Fruit fly (Drosophila melanogaster): ENCODE results near the gene CG11313.
A peak's percentile ranks its signal among the peaks of the same experiment; 100 is the strongest.

The CG11313 gene

dm6 chr3R:30734576-30734975, 3.6 kb upstream of the CG11313 start (continued):
- TF ChIP-seq CG4854 (GFP tag; optimal IDR thresholded peaks at IDR 0.05) (no peak), Bteb2 (GFP tag; optimal IDR thresholded peaks at IDR 0.05) (no peak), run (tag; optimal IDR thresholded peaks at IDR 0.05) (no peak), H15 (GFP tag; IDR thresholded peaks at IDR 0.05) (no peak), toy (GFP tag; IDR thresholded peaks at IDR 0.05) (no peak), br (optimal IDR thresholded peaks at IDR 0.05) (no peak), ara (GFP tag; IDR thresholded peaks at IDR 0.05) (peak; percentile 56; the same call in 1 of the 2 replicates), chn (GFP tag; optimal IDR thresholded peaks at IDR 0.05) (no peak), Gsc (GFP tag; IDR thresholded peaks at IDR 0.05) (no peak), Gug (GFP tag; IDR thresholded peaks at IDR 0.05) (0 out of 4 replicates have a peak, but pooled peaks have one; percentile 15), D (optimal IDR thresholded peaks at IDR 0.05) (no peak), D (GFP tag; optimal IDR thresholded peaks at IDR 0.05) (peak; percentile 50), kay (GFP tag; optimal IDR thresholded peaks at IDR 0.05) (no peak), sens-2 (GFP tag; IDR thresholded peaks at IDR 0.05) (no peak), inv (GFP tag; IDR thresholded peaks at IDR 0.05; ENCODE audit: partially characterized antibody) (no peak), Hr51 (GFP tag; optimal IDR thresholded peaks at IDR 0.05) (peak in 1 of 2 experiments; percentile 27), pfk (GFP tag; optimal IDR thresholded peaks at IDR 0.05) (no peak), Rfx (GFP tag; IDR thresholded peaks at IDR 0.05) (no peak), vfl (GFP tag; optimal IDR thresholded peaks at IDR 0.05) (no peak), pita (GFP tag; optimal IDR thresholded peaks at IDR 0.05) (no peak), CG12219 (GFP tag; optimal IDR thresholded peaks at IDR 0.05) (no peak), CoRest (tag; optimal IDR thresholded peaks at IDR 0.05) (peak; percentile 40), GATAe (GFP tag; conservative IDR thresholded peaks at IDR 0.05) (no peak), HmgD (GFP tag; optimal IDR thresholded peaks at IDR 0.05) (no peak), CG2202 (tag; optimal IDR thresholded peaks at IDR 0.05) (peak; percentile 7), Taf1 (GFP tag; IDR thresholded peaks at IDR 0.05) (no peak), slbo (GFP tag; IDR thresholded peaks at IDR 0.05) (no peak), row (GFP tag; IDR thresholded peaks at IDR 0.05) (peak; percentile 58), CG9727 (GFP tag; optimal IDR thresholded peaks at IDR 0.05) (peak; percentile 57), ind (GFP tag; optimal IDR thresholded peaks at IDR 0.05) (no peak), Hr3 (GFP tag; optimal IDR thresholded peaks at IDR 0.05) (peak; percentile 41), CG9932 (GFP tag; IDR thresholded peaks at IDR 0.05) (no peak), CG17912 (GFP tag; optimal IDR thresholded peaks at IDR 0.05) (no peak), Dad (GFP tag; optimal IDR thresholded peaks at IDR 0.05) (no peak), lilli (GFP tag; optimal IDR thresholded peaks at IDR 0.05) (no peak), CG15514 (GFP tag; optimal IDR thresholded peaks at IDR 0.05) (no peak), CG4404 (GFP tag; IDR thresholded peaks at IDR 0.05) (no peak), Chrac-16 (GFP tag; optimal IDR thresholded peaks at IDR 0.05) (peak; percentile 30), CG31365 (tag; optimal IDR thresholded peaks at IDR 0.05) (no peak), ci (GFP tag; IDR thresholded peaks at IDR 0.05) (no peak), CG1024 (GFP tag; IDR thresholded peaks at IDR 0.05) (no peak), CG31224 (GFP tag; IDR thresholded peaks at IDR 0.05) (no peak), CG11085 (GFP tag; IDR thresholded peaks at IDR 0.05) (no peak), psq (GFP tag; optimal IDR thresholded peaks at IDR 0.05) (no peak), CG6689 (GFP tag; IDR thresholded peaks at IDR 0.05) (peak; percentile 46; the same call in 1 of the 2 replicates), sc (optimal IDR thresholded peaks at IDR 0.05) (no peak), sc (GFP tag; optimal IDR thresholded peaks at IDR 0.05) (peak; percentile 35), pros (GFP tag; optimal IDR thresholded peaks at IDR 0.05) (no peak), CG17361 (GFP tag; IDR thresholded peaks at IDR 0.05) (0 out of 3 replicates have a peak, but pooled peaks have one; percentile 54), ato (GFP tag; IDR thresholded peaks at IDR 0.05; ENCODE audit: partially characterized antibody) (no peak), CG10543 (GFP tag; optimal IDR thresholded peaks at IDR 0.05) (no peak), MTF-1 (GFP tag; optimal IDR thresholded peaks at IDR 0.05; ENCODE audit: borderline replicate concordance) (no peak), scrt (GFP tag; optimal IDR thresholded peaks at IDR 0.05) (no peak)

Measured in whole organism, embryonic.